Worm (Caenorhabditis elegans) whole organism, late embryonic: ENCODE results near the gene ZK1290.15.

Source experiments
- C08G9.2 ChIP-seq: sonication (generic microtip); optimal IDR thresholded peaks from 2 replicates; lab custom pipeline; 2016; ENCODE audit warnings: mild to moderate bottlenecking, missing genetic modification characterization, moderate library complexity, missing compliant biosample characterization
- F13H6.1 ChIP-seq: sonication (generic microtip); optimal IDR thresholded peaks from 2 replicates; lab custom pipeline; 2016; ENCODE audit warnings: missing genetic modification characterization, missing compliant biosample characterization
- K02D7.2 ChIP-seq: sonication (generic microtip); optimal IDR thresholded peaks from 2 replicates; lab custom pipeline; 2017; ENCODE audit warnings: mild to moderate bottlenecking, missing genetic modification characterization, missing compliant biosample characterization
- K09A11.1 ChIP-seq: sonication (generic microtip); optimal IDR thresholded peaks from 2 replicates; lab custom pipeline; 2017; ENCODE audit warnings: antibody characterized with exemption, mild to moderate bottlenecking, missing genetic modification characterization, missing compliant biosample characterization; ENCODE audit not compliant: insufficient read depth
- T23F11.4 ChIP-seq: fragments of 200-800 bp; sonication (Bioruptor generic); optimal IDR thresholded peaks from 2 replicates; lab custom pipeline; 2018; ENCODE audit warnings: mild to moderate bottlenecking, missing genetic modification characterization, missing compliant biosample characterization
- ama-1 ChIP-seq: fragments of 150-350 bp; optimal IDR thresholded peaks from 2 replicates; lab custom pipeline; 2014
- ceh-14 ChIP-seq: sonication (generic microtip); optimal IDR thresholded peaks from 2 replicates; lab custom pipeline; 2016; ENCODE audit warnings: missing genotype, missing genetic modification characterization, missing compliant biosample characterization
- ceh-18 ChIP-seq: sonication (generic microtip); optimal IDR thresholded peaks from 2 replicates; lab custom pipeline; 2016; ENCODE audit warnings: missing genetic modification characterization, missing compliant biosample characterization
- ceh-19 ChIP-seq: fragments of 200-800 bp; sonication (Bioruptor generic); optimal IDR thresholded peaks from 2 replicates; lab custom pipeline; 2018; ENCODE audit warnings: mild to moderate bottlenecking, missing genetic modification characterization, missing compliant biosample characterization
- ceh-2 ChIP-seq: sonication (generic microtip); optimal IDR thresholded peaks from 2 replicates; lab custom pipeline; 2016; ENCODE audit warnings: missing genotype, missing genetic modification characterization, missing compliant biosample characterization
- ceh-22 ChIP-seq: sonication (generic microtip); optimal IDR thresholded peaks from 2 replicates; lab custom pipeline; 2017; ENCODE audit warnings: missing biosample characterization, missing genetic modification characterization
- ceh-24 ChIP-seq: sonication (generic microtip); optimal IDR thresholded peaks from 2 replicates; lab custom pipeline; 2016; ENCODE audit warnings: mild to moderate bottlenecking, missing genetic modification characterization, missing compliant biosample characterization
- ceh-31 ChIP-seq: sonication (generic microtip); optimal IDR thresholded peaks from 2 replicates; lab custom pipeline; 2016; ENCODE audit warnings: missing genetic modification characterization, missing compliant biosample characterization
- ceh-48 ChIP-seq: sonication (generic microtip); optimal IDR thresholded peaks from 2 replicates; lab custom pipeline; 2016; ENCODE audit warnings: missing genetic modification characterization, inconsistent platforms, missing compliant biosample characterization
- ceh-9 ChIP-seq: sonication (generic microtip); optimal IDR thresholded peaks from 2 replicates; lab custom pipeline; 2016; ENCODE audit warnings: mild to moderate bottlenecking, missing genetic modification characterization, inconsistent platforms, missing compliant biosample characterization
- che-1 ChIP-seq: sonication (generic microtip); optimal IDR thresholded peaks from 2 replicates; lab custom pipeline; 2016; ENCODE audit warnings: mild to moderate bottlenecking, missing genetic modification characterization, missing compliant biosample characterization
- dmd-4 ChIP-seq: sonication (generic microtip); optimal IDR thresholded peaks from 2 replicates; lab custom pipeline; 2016; ENCODE audit warnings: borderline replicate concordance, missing genetic modification characterization, missing compliant biosample characterization
- elt-2 ChIP-seq: sonication (generic microtip); optimal IDR thresholded peaks from 2 replicates; lab custom pipeline; 2016; ENCODE audit warnings: missing genetic modification reagents, missing genetic modification characterization, missing compliant biosample characterization
- elt-4 ChIP-seq: sonication (generic microtip); optimal IDR thresholded peaks from 2 replicates; lab custom pipeline; 2016; ENCODE audit warnings: missing genetic modification characterization, missing compliant biosample characterization
- ets-4 ChIP-seq: sonication (generic microtip); optimal IDR thresholded peaks from 2 replicates; lab custom pipeline; 2016; ENCODE audit warnings: missing genetic modification characterization, missing compliant biosample characterization
- fax-1 ChIP-seq: sonication (generic microtip); optimal IDR thresholded peaks from 2 replicates; lab custom pipeline; 2016; ENCODE audit warnings: missing genotype, missing genetic modification characterization, missing compliant biosample characterization
- fkh-10 ChIP-seq: fragments of 150-350 bp; optimal IDR thresholded peaks from 2 replicates; lab custom pipeline; 2014; ENCODE audit warnings: missing biosample characterization, missing genetic modification reagents, missing genetic modification characterization
- fkh-6 ChIP-seq: sonication (generic microtip); optimal IDR thresholded peaks from 2 replicates; lab custom pipeline; 2016; ENCODE audit warnings: missing genetic modification characterization, missing compliant biosample characterization
- gmeb-2 ChIP-seq: sonication (generic microtip); optimal IDR thresholded peaks from 2 replicates; lab custom pipeline; 2016; ENCODE audit warnings: missing genetic modification characterization, inconsistent platforms, missing compliant biosample characterization
- hlh-15 ChIP-seq: sonication (generic microtip); optimal IDR thresholded peaks from 2 replicates; lab custom pipeline; 2016; ENCODE audit warnings: missing genetic modification characterization, missing compliant biosample characterization
- hlh-8 ChIP-seq: sonication (generic microtip); optimal IDR thresholded peaks from 2 replicates; lab custom pipeline; 2016; ENCODE audit warnings: missing genotype, missing genetic modification characterization, missing compliant biosample characterization
- madf-2 ChIP-seq: sonication (generic microtip); optimal IDR thresholded peaks from 2 replicates; lab custom pipeline; 2017; ENCODE audit warnings: missing genetic modification characterization, missing compliant biosample characterization
- mec-3 ChIP-seq: sonication (generic microtip); optimal IDR thresholded peaks from 2 replicates; lab custom pipeline; 2016; ENCODE audit warnings: borderline replicate concordance, missing genetic modification characterization, missing compliant biosample characterization
- nfya-1 ChIP-seq: sonication (generic microtip); optimal IDR thresholded peaks from 2 replicates; lab custom pipeline; 2017; ENCODE audit warnings: missing genetic modification characterization, mild to moderate bottlenecking, missing compliant biosample characterization, antibody characterized with exemption, moderate library complexity
- nhr-11 ChIP-seq: fragments of 150-350 bp; optimal IDR thresholded peaks from 2 replicates; lab custom pipeline; 2014; ENCODE audit warnings: missing biosample characterization, missing genetic modification characterization
- nhr-232 ChIP-seq: sonication (generic microtip); optimal IDR thresholded peaks from 2 replicates; lab custom pipeline; 2016; ENCODE audit warnings: missing genetic modification characterization, missing compliant biosample characterization
- pag-3 ChIP-seq: sonication (generic microtip); optimal IDR thresholded peaks from 2 replicates; lab custom pipeline; 2016; ENCODE audit warnings: missing compliant biosample characterization, missing genetic modification characterization, borderline replicate concordance
- pat-9 ChIP-seq: fragments of 200-800 bp; sonication (Bioruptor generic); optimal IDR thresholded peaks from 2 replicates; lab custom pipeline; 2018; ENCODE audit warnings: mild to moderate bottlenecking, missing genetic modification characterization, moderate library complexity, missing compliant biosample characterization
- pax-1 ChIP-seq: fragments of 150-350 bp; optimal IDR thresholded peaks from 2 replicates; lab custom pipeline; 2014; ENCODE audit warnings: missing biosample characterization, missing genetic modification characterization
- pqm-1 ChIP-seq: sonication (generic microtip); optimal IDR thresholded peaks from 2 replicates; lab custom pipeline; 2016; ENCODE audit warnings: missing genetic modification characterization, missing compliant biosample characterization
- ref-2 ChIP-seq: sonication (generic microtip); optimal IDR thresholded peaks from 2 replicates; lab custom pipeline; 2016; ENCODE audit warnings: missing genetic modification characterization, missing compliant biosample characterization
- rnt-1 ChIP-seq: sonication (generic microtip); optimal IDR thresholded peaks from 2 replicates; lab custom pipeline; 2016; ENCODE audit warnings: missing genetic modification characterization, missing compliant biosample characterization
- sox-2 ChIP-seq: fragments of 200-800 bp; sonication (Bioruptor generic); IDR thresholded peaks from 2 replicates; pipeline ENCODE4 v1.3.6; 2022; ENCODE audit warnings: missing genetic modification reagents, missing genetic modification characterization, missing compliant biosample characterization
- tbx-7 ChIP-seq: sonication (generic microtip); optimal IDR thresholded peaks from 2 replicates; lab custom pipeline; 2016; ENCODE audit warnings: missing genotype, missing genetic modification characterization, missing compliant biosample characterization
- unc-3 ChIP-seq, 2 experiments: fragments of 200-800 bp in 1 of 2; sonication (Bioruptor generic) in 1 of 2; sonication (generic microtip) in 1 of 2; conservative IDR thresholded peaks in 1 of 2; optimal IDR thresholded peaks in 1 of 2; 2 replicates each; pipeline versions ENCODE4 v1.3.6 to Lab custom; 2016 to 2022; ENCODE audit warnings: missing compliant biosample characterization in 2 of 2, missing genetic modification characterization in 2 of 2, missing genetic modification reagents in 1 of 2
- unc-42 ChIP-seq: sonication (generic microtip); optimal IDR thresholded peaks from 2 replicates; lab custom pipeline; 2016; ENCODE audit warnings: missing genotype, missing genetic modification characterization, missing compliant biosample characterization
- unc-86 ChIP-seq: sonication (generic microtip); optimal IDR thresholded peaks from 2 replicates; lab custom pipeline; 2016; ENCODE audit warnings: missing genetic modification characterization, missing compliant biosample characterization
- ztf-16 ChIP-seq: sonication (generic microtip); optimal IDR thresholded peaks from 2 replicates; lab custom pipeline; 2017; ENCODE audit warnings: missing genetic modification characterization, missing compliant biosample characterization

Gene ZK1290.15

DNA sequence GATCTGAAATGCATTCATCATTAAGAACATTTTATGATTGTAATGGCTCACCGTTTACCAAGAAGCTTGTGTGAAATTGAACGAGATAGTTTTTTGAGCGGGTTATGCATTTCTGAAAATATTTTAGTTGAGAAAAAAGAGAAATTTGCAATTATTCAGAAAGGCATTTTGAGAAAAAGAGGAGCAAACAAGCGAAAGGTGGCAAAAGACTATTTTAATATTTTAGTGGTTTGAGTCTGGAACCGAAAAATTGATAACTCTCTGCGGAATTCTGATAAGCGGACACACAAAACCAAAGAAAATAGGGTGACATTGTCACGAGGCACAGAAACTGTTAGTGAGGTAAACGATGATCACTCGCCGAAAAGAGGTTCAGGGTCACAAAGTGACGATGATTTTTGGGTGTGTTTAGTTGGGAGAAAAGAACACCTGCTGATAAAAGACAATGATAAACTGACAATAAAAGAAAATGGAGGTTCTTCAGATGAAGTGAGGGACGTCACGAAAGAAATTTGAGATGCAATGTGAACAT lies 31.4 kb downstream of the ZK1290.15 start:
- TF ChIP-seq elt-2 (tag; lab: Kevin White, UChicago) (peak; percentile 32), F13H6.1 (no peak), rnt-1 (tag; lab: Kevin White, UChicago) (no peak), ceh-24 (tag; lab: Kevin White, UChicago) (no peak), ceh-18 (tag; lab: Kevin White, UChicago) (no peak)

DNA sequence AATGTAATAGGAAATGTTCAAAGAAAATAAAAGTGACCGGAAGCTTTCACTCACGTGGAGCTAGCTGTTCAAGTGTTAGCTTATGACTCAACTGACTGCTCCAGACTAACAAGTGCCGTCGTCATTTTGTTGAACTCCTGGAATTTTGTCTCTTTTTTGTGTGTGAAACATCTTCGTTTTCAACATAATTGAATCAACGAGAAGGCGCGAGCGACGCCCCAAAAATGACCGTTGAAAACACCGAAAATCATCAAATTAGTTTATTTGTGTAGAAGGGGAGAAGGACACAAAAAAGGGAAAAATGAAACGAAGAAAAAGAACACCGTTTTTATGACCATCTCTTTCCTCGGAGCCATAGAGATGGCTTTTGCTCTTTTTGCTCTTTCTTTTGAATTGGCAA lies 32.1 kb downstream of the ZK1290.15 start, which contains the start of gene ZK1290.14:
ZK1290.14 (minus strand) TSS at position 139 of the 400 bp plus-strand sequence.
- TF ChIP-seq gmeb-2 (no peak), fkh-6 (tag; lab: Kevin White, UChicago) (no peak), ama-1 (lab: Kevin White, UChicago) (no peak), che-1 (no peak), pag-3 (tag; lab: Kevin White, UChicago) (no peak), rnt-1 (tag; lab: Kevin White, UChicago) (no peak), nfya-1 (tag; lab: Kevin White, UChicago) (no peak), unc-86 (tag; lab: Kevin White, UChicago) (no peak), unc-3 (GFP tag; conservative IDR thresholded peaks at IDR 0.05; lab: Robert Waterston, UW) (no peak), unc-3 (tag; optimal IDR thresholded peaks at IDR 0.05; lab: Kevin White, UChicago) (no peak), ceh-2 (tag; lab: Kevin White, UChicago) (no peak), ceh-31 (tag; lab: Kevin White, UChicago) (no peak), pat-9 (no peak), ceh-48 (tag; lab: Kevin White, UChicago) (no peak), K02D7.2 (tag; lab: Kevin White, UChicago) (no peak), madf-2 (no peak)

DNA sequence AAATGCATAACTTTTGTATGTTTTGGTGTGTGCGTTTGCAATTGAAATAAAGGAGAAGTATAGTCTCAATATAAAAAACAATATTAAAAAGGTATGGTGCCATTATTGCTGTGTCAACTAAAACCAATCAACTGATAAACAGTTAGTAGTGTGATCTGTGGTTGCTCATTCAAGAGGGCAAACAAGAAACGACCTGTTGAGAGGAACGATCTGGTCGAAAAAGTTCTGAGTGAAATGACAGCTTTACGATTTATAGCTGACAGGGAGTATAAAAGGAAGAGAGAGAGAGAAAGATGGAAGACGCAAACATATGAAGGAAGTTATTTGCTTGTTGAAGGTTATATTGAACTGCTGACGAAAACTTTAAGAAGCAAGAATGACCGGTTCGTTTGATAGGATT lies 34.6 kb downstream of the ZK1290.15 start:
- TF ChIP-seq pax-1 (tag; lab: Kevin White, UChicago): no peak
- TF ChIP-seq pqm-1: no peak
- no peak for TF ChIP-seq ceh-19 (GFP tag; lab: Kevin White, UChicago)
- no peak for TF ChIP-seq ceh-9 (tag; lab: Kevin White, UChicago)
- TF ChIP-seq pat-9: no peak
- no peak for TF ChIP-seq K09A11.1
- TF ChIP-seq nhr-11 (tag; lab: Kevin White, UChicago): no peak
- TF ChIP-seq tbx-7 (tag; lab: Kevin White, UChicago): no peak
- TF ChIP-seq ceh-22 (tag; lab: Kevin White, UChicago): no peak
- no peak for TF ChIP-seq C08G9.2 (tag; lab: Kevin White, UChicago)
- TF ChIP-seq ceh-14 (tag; lab: Kevin White, UChicago): no peak
- TF ChIP-seq, all 69 proteins: peak for 0

DNA sequence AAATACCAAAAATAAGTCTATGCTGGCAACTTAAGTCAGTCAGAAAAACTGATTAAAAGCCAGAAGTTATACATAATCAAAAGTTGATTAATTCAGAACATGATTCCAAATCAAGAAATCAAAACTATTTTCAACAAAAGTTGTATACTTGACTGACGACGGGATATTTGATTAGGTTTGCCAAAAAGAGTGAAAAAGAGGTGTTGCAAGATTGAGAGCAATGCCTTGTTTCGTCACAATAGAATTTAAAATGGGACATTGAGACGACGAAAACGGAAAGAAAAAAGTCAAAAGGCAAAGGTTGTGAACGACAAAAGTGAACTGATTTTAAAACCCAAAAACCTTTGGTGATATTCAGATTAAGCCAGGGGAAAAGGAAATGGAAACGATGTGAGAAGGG lies 35.5 kb downstream of the ZK1290.15 start:
- no peak for TF ChIP-seq gmeb-2
- TF ChIP-seq sox-2 (GFP tag; lab: Robert Waterston, UW): no peak
- peak; percentile 69 for TF ChIP-seq unc-42 (tag; lab: Kevin White, UChicago)
- TF ChIP-seq madf-2: no peak

DNA sequence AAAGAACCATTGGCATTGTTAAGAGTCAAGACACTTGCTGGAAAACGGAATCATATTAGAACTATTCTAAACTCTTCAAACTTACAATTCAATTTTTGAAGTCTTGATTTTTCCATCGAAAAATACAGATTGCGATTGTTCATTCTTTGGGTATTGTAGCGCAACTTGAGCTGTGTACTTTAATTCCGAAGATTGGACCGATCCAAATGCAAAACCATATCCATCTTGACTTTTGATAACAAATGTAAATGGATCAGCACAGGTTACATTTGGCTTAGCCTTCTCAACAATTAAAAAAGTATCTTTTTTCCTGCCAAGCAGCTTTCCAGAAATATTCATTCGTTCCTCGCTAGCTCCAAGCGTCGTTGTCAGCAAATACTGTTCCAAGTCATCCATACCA lies 37.5 kb downstream of the ZK1290.15 start:
- TF ChIP-seq madf-2 (no peak), mec-3 (tag; lab: Kevin White, UChicago) (no peak), fkh-6 (tag; lab: Kevin White, UChicago) (no peak), ets-4 (no peak)

DNA sequence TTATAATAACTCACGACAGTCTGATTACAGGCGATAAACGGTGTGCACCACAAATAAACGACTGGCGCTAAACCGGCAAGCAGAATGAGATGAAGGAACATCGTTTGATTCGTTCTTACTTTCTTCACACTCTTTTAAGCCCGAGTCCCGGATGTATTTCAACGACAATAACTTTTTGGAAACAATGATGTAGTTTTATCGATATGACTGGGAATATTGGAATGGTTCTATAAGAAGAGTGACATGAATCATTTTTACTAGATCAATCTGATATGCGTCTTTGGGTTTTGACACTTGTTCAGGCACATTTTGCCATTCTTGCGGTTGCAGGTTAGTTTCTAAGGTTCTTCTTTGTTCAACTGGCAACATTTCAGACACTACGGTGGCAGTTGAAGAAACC lies 38.1 kb downstream of the ZK1290.15 start, which contains the start of the genes ZK1290.11 and ZK1290.1:
ZK1290.11 (minus strand) TSS at position 101 of the 400 bp plus-strand sequence.
ZK1290.1 (plus strand) TSS at position 271 of the 400 bp plus-strand sequence.
- TF ChIP-seq fax-1 (tag; lab: Kevin White, UChicago) (no peak), elt-4 (tag; lab: Kevin White, UChicago) (no peak), fkh-10 (GFP tag; lab: Kevin White, UChicago) (no peak), unc-3 (GFP tag; conservative IDR thresholded peaks at IDR 0.05; lab: Robert Waterston, UW) (no peak), unc-3 (tag; optimal IDR thresholded peaks at IDR 0.05; lab: Kevin White, UChicago) (no peak), ztf-16 (tag; lab: Kevin White, UChicago) (no peak), pag-3 (tag; lab: Kevin White, UChicago) (no peak), ref-2 (no peak), dmd-4 (tag; lab: Kevin White, UChicago) (no peak), hlh-8 (no peak), hlh-15 (tag; lab: Kevin White, UChicago) (no peak), nhr-232 (no peak), T23F11.4 (no peak)
